Fruit fly (Drosophila melanogaster) whole organism, embryonic: ENCODE data around the gene CG1635.

Experiments used
- ATbp ChIP-seq: fragments of 200-800 bp; sonication (Bioruptor generic); optimal IDR thresholded peaks from 2 replicates; lab custom pipeline; 2017; ENCODE audit warnings: missing biosample characterization, mild to moderate bottlenecking, missing genetic modification characterization, missing genetic modification reagents
- Asciz ChIP-seq: fragments of 200-800 bp; sonication (Bioruptor generic); optimal IDR thresholded peaks from 2 replicates; lab custom pipeline; 2017; ENCODE audit warnings: missing biosample characterization, mild to moderate bottlenecking, missing genetic modification characterization, missing genetic modification reagents
- Blimp-1 ChIP-seq: fragments of 200-800 bp; sonication (Bioruptor generic); optimal IDR thresholded peaks from 3 replicates; lab custom pipeline; 2018; ENCODE audit warnings: missing biosample characterization, missing genetic modification characterization, mild to moderate bottlenecking, moderate library complexity, missing genetic modification reagents
- CG10147 ChIP-seq: fragments of 200-800 bp; sonication (Bioruptor generic); optimal IDR thresholded peaks from 2 replicates; lab custom pipeline; 2019; ENCODE audit warnings: missing biosample characterization, mild to moderate bottlenecking, missing genetic modification characterization, moderate library complexity
- CG11398 ChIP-seq: fragments of 200-800 bp; sonication (Bioruptor generic); optimal IDR thresholded peaks from 2 replicates; lab custom pipeline; 2016; ENCODE audit warnings: missing biosample characterization, missing genetic modification characterization
- CG11723 ChIP-seq: fragments of 200-800 bp; sonication (Bioruptor generic); optimal IDR thresholded peaks from 2 replicates; lab custom pipeline; 2017; ENCODE audit warnings: missing biosample characterization, mild to moderate bottlenecking, missing genetic modification characterization
- CG12299 ChIP-seq: fragments of 200-800 bp; sonication (Bioruptor generic); optimal IDR thresholded peaks from 2 replicates; lab custom pipeline; 2018; ENCODE audit warnings: missing biosample characterization, mild to moderate bottlenecking, missing genetic modification characterization
- CG13775 ChIP-seq: fragments of 200-800 bp; sonication (Bioruptor generic); optimal IDR thresholded peaks from 3 replicates; lab custom pipeline; 2017; ENCODE audit warnings: missing biosample characterization, mild to moderate bottlenecking, missing genetic modification characterization
- CG14441 ChIP-seq: fragments of 200-800 bp; sonication (Bioruptor generic); IDR thresholded peaks from 2 replicates; pipeline ENCODE4 v1.3.6; 2022; ENCODE audit warnings: missing biosample characterization, missing genetic modification characterization
- CG14965 ChIP-seq: fragments of 200-800 bp; sonication (Bioruptor generic); optimal IDR thresholded peaks from 2 replicates; lab custom pipeline; 2016; ENCODE audit warnings: missing biosample characterization, missing genetic modification characterization, borderline replicate concordance
- CG15269 ChIP-seq: fragments of 200-800 bp; sonication (Bioruptor generic); optimal IDR thresholded peaks from 2 replicates; lab custom pipeline; 2018; ENCODE audit warnings: missing biosample characterization, mild to moderate bottlenecking, missing genetic modification characterization, moderate library complexity
- CG1602 ChIP-seq: fragments of 200-800 bp; sonication (Bioruptor generic); optimal IDR thresholded peaks from 3 replicates; lab custom pipeline; 2016; ENCODE audit warnings: missing biosample characterization, missing genetic modification characterization
- CG17359 ChIP-seq: fragments of 200-800 bp; sonication (Bioruptor generic); optimal IDR thresholded peaks from 3 replicates; lab custom pipeline; 2018; ENCODE audit warnings: missing biosample characterization, mild to moderate bottlenecking, missing genetic modification characterization, moderate library complexity
- CG17802 ChIP-seq: fragments of 200-800 bp; sonication (Bioruptor generic); optimal IDR thresholded peaks from 2 replicates; lab custom pipeline; 2018; ENCODE audit warnings: missing biosample characterization, mild to moderate bottlenecking, missing genetic modification characterization, moderate library complexity
- CG2202 ChIP-seq: fragments of 200-800 bp; sonication (Bioruptor generic); optimal IDR thresholded peaks from 2 replicates; lab custom pipeline; 2018; ENCODE audit warnings: missing biosample characterization, mild to moderate bottlenecking, missing genetic modification characterization
- CG3838 ChIP-seq: fragments of 200-800 bp; sonication (Bioruptor generic); optimal IDR thresholded peaks from 3 replicates; lab custom pipeline; 2016; ENCODE audit warnings: missing biosample characterization, missing genetic modification characterization
- CG4730 ChIP-seq: fragments of 200-800 bp; sonication (Bioruptor generic); IDR thresholded peaks from 2 replicates; pipeline ENCODE4 v1.3.6; 2022; ENCODE audit warnings: missing biosample characterization, missing genetic modification characterization
- CG6683 ChIP-seq: fragments of 200-800 bp; sonication (Bioruptor generic); optimal IDR thresholded peaks from 2 replicates; lab custom pipeline; 2017; ENCODE audit warnings: missing biosample characterization, mild to moderate bottlenecking, missing genetic modification characterization, missing genetic modification reagents
- CG7372 ChIP-seq: fragments of 200-800 bp; sonication (Bioruptor generic); IDR thresholded peaks from 2 replicates; pipeline ENCODE4 v1.3.6; 2022; ENCODE audit warnings: missing biosample characterization, missing genetic modification characterization
- CG7556 ChIP-seq: fragments of 200-800 bp; sonication (Bioruptor generic); optimal IDR thresholded peaks from 2 replicates; lab custom pipeline; 2017; ENCODE audit warnings: missing biosample characterization, mild to moderate bottlenecking, missing genetic modification characterization
- CG8388 ChIP-seq: fragments of 200-800 bp; sonication (Bioruptor generic); optimal IDR thresholded peaks from 2 replicates; lab custom pipeline; 2019; ENCODE audit warnings: missing biosample characterization, mild to moderate bottlenecking, missing genetic modification characterization, moderate library complexity
- CG8765 ChIP-seq: fragments of 200-800 bp; sonication (Bioruptor generic); IDR thresholded peaks from 2 replicates; pipeline ENCODE4 v1.3.6; 2022; ENCODE audit warnings: missing biosample characterization, missing genetic modification characterization
- Dp ChIP-seq: fragments of 200-800 bp; sonication (Bioruptor generic); optimal IDR thresholded peaks from 2 replicates; lab custom pipeline; 2018; ENCODE audit warnings: missing biosample characterization, mild to moderate bottlenecking, missing genetic modification characterization, moderate library complexity
- Ets65A ChIP-seq: fragments of 200-800 bp; sonication (Bioruptor generic); peaks from one replicate; lab custom pipeline; 2016; ENCODE audit warnings: missing biosample characterization, missing genetic modification characterization
- Gsc ChIP-seq: fragments of 200-800 bp; sonication (Bioruptor generic); IDR thresholded peaks from 2 replicates; pipeline ENCODE4 v1.3.6; 2022; ENCODE audit warnings: missing biosample characterization, missing genetic modification characterization
- Gug ChIP-seq: fragments of 200-800 bp; sonication (Bioruptor generic); IDR thresholded peaks from 4 replicates; pipeline ENCODE4 v1.3.6; 2022; ENCODE audit warnings: missing biosample characterization, missing genetic modification characterization
- HmgD ChIP-seq: fragments of 200-800 bp; sonication (Bioruptor generic); optimal IDR thresholded peaks from 3 replicates; lab custom pipeline; 2016; ENCODE audit warnings: missing biosample characterization, missing genetic modification characterization
- Nf-YC ChIP-seq: fragments of 200-800 bp; optimal IDR thresholded peaks from 3 replicates; lab custom pipeline; 2019; ENCODE audit warnings: missing biosample characterization, mild to moderate bottlenecking, missing genetic modification characterization, moderate library complexity
- Ravus ChIP-seq: fragments of 200-800 bp; sonication (Bioruptor generic); IDR thresholded peaks from 2 replicates; pipeline ENCODE4 v1.3.6; 2022; ENCODE audit warnings: missing biosample characterization, missing genetic modification characterization
- Trl ChIP-seq, 3 experiments: fragments of >200 bp in 2 of 3; fragments of 200-800 bp in 1 of 3; sonication (Bioruptor generic) in 1 of 3; optimal IDR thresholded peaks; 2 replicates in 1 of 3; 3 replicates in 2 of 3; lab custom pipeline; 2016 to 2017; ENCODE audit warnings: missing biosample characterization in 1 of 3, missing genetic modification characterization in 1 of 3
- abd-A ChIP-seq: fragments of 200-800 bp; sonication (Bioruptor generic); optimal IDR thresholded peaks from 3 replicates; lab custom pipeline; 2019; ENCODE audit warnings: missing biosample characterization, mild to moderate bottlenecking, missing genetic modification characterization, moderate library complexity
- ato ChIP-seq: fragments of 200-800 bp; sonication (Bioruptor generic); IDR thresholded peaks from 2 replicates; pipeline ENCODE4 v1.3.6; 2022; ENCODE audit warnings: missing biosample characterization, missing genetic modification characterization; ENCODE audit not compliant: partially characterized antibody
- caup ChIP-seq: fragments of 200-800 bp; sonication (Bioruptor generic); optimal IDR thresholded peaks from 3 replicates; lab custom pipeline; 2017; ENCODE audit warnings: missing biosample characterization, mild to moderate bottlenecking, missing genetic modification characterization, moderate library complexity; ENCODE audit not compliant: severe bottlenecking
- dan ChIP-seq: fragments of 200-800 bp; sonication (Bioruptor generic); IDR thresholded peaks from 2 replicates; pipeline ENCODE4 v1.3.6; 2022; ENCODE audit warnings: missing biosample characterization, missing genetic modification characterization
- fd3F ChIP-seq: fragments of 200-800 bp; sonication (Bioruptor generic); optimal IDR thresholded peaks from 2 replicates; lab custom pipeline; 2018; ENCODE audit warnings: missing biosample characterization, mild to moderate bottlenecking, missing genetic modification characterization, moderate library complexity
- gce ChIP-seq: fragments of 200-800 bp; sonication (Bioruptor generic); IDR thresholded peaks from 3 replicates; pipeline ENCODE4 v1.3.6; 2022; ENCODE audit warnings: missing biosample characterization, missing genetic modification characterization
- grau ChIP-seq: fragments of 200-800 bp; optimal IDR thresholded peaks from 3 replicates; lab custom pipeline; 2019; ENCODE audit warnings: missing biosample characterization, mild to moderate bottlenecking, missing genetic modification characterization, moderate library complexity
- gsb-n ChIP-seq: fragments of 200-800 bp; sonication (Bioruptor generic); optimal IDR thresholded peaks from 3 replicates; lab custom pipeline; 2018; ENCODE audit warnings: missing biosample characterization, mild to moderate bottlenecking, missing genetic modification characterization
- kay ChIP-seq: fragments of 200-800 bp; sonication (Bioruptor generic); optimal IDR thresholded peaks from 2 replicates; lab custom pipeline; 2016; ENCODE audit warnings: missing biosample characterization, missing genetic modification characterization
- lola ChIP-seq, 3 experiments: fragments of >200 bp in 2 of 3; fragments of 200-800 bp in 1 of 3; sonication (Bioruptor generic) in 1 of 3; optimal IDR thresholded peaks; 2 replicates each; lab custom pipeline; 2017 to 2019; ENCODE audit warnings: missing biosample characterization in 3 of 3, missing genetic modification characterization in 3 of 3, mild to moderate bottlenecking in 1 of 3, moderate library complexity in 1 of 3
- maf-S ChIP-seq: fragments of 200-800 bp; sonication (Bioruptor generic); optimal IDR thresholded peaks from 2 replicates; lab custom pipeline; 2016; ENCODE audit warnings: missing biosample characterization, missing genetic modification characterization
- mld ChIP-seq: fragments of 200-800 bp; sonication (Bioruptor generic); IDR thresholded peaks from 3 replicates; pipeline ENCODE4 v1.3.6; 2022; ENCODE audit warnings: missing biosample characterization, missing genetic modification characterization; ENCODE audit not compliant: partially characterized antibody
- pnt ChIP-seq: fragments of 200-800 bp; sonication (Bioruptor generic); optimal IDR thresholded peaks from 3 replicates; lab custom pipeline; 2016; ENCODE audit warnings: missing biosample characterization, missing genetic modification characterization
- row ChIP-seq: fragments of 200-800 bp; sonication (Bioruptor generic); IDR thresholded peaks from 3 replicates; pipeline ENCODE4 v1.3.6; 2022; ENCODE audit warnings: missing biosample characterization, missing genetic modification characterization
- shn ChIP-seq: fragments of 200-800 bp; sonication (Bioruptor generic); optimal IDR thresholded peaks from 3 replicates; lab custom pipeline; 2016; ENCODE audit warnings: missing biosample characterization, missing genetic modification characterization
- sob ChIP-seq: fragments of 200-800 bp; sonication (Bioruptor generic); IDR thresholded peaks from 2 replicates; pipeline ENCODE4 v1.3.6; 2022; ENCODE audit warnings: missing biosample characterization, missing genetic modification characterization
- sr ChIP-seq: fragments of 200-800 bp; sonication (Bioruptor generic); IDR thresholded peaks from 3 replicates; pipeline ENCODE4 v1.3.6; 2022; ENCODE audit warnings: missing biosample characterization, missing genetic modification characterization
- stwl ChIP-seq: fragments of 200-800 bp; sonication (Bioruptor generic); optimal IDR thresholded peaks from 3 replicates; lab custom pipeline; 2018; ENCODE audit warnings: missing biosample characterization, mild to moderate bottlenecking, missing genetic modification characterization, moderate library complexity
- vfl ChIP-seq: fragments of 200-800 bp; sonication (Bioruptor generic); optimal IDR thresholded peaks from 2 replicates; lab custom pipeline; 2016; ENCODE audit warnings: missing biosample characterization, missing genetic modification characterization

The CG1635 gene

dm6 chr3R:31609413-31610054 is 21.1 kb downstream of the CG1635 start (continued):
- TF ChIP-seq CG4730 (GFP tag; lab: Robert Waterston, UW) (no peak), abd-A (tag; lab: Kevin White, UChicago) (peak; percentile 45), gsb-n (no peak), lola (GFP tag; optimal IDR thresholded peaks at IDR 0.05; lab: Kevin White, UChicago) (no peak), Asciz (GFP tag; lab: Kevin White, UChicago) (peak; percentile 40), maf-S (GFP tag; lab: Kevin White, UChicago) (peak; percentile 13), CG11398 (GFP tag; lab: Kevin White, UChicago) (no peak), stwl (tag; lab: Kevin White, UChicago) (peak; percentile 72), shn (GFP tag; lab: Kevin White, UChicago) (no peak), mld (GFP tag; lab: Robert Waterston, UW) (no peak), kay (no peak), pnt (GFP tag; lab: Kevin White, UChicago) (no peak), row (GFP tag; lab: Robert Waterston, UW) (no peak), CG10147 (GFP tag; lab: Kevin White, UChicago) (no peak), CG17359 (no peak), Ravus (GFP tag; lab: Robert Waterston, UW) (no peak), CG8765 (GFP tag; lab: Robert Waterston, UW) (no peak), HmgD (GFP tag; lab: Kevin White, UChicago) (no peak), Gug (GFP tag; lab: Robert Waterston, UW) (0 out of 4 replicates have a peak, but pooled peaks have one; percentile 6), sob (GFP tag; lab: Robert Waterston, UW) (no peak), CG12299 (tag; lab: Kevin White, UChicago) (peak; percentile 70), Trl (optimal IDR thresholded peaks at IDR 0.05; lab: Kevin White, UChicago) (no peak), Trl (GFP tag; optimal IDR thresholded peaks at IDR 0.05; lab: Kevin White, UChicago) (peak; percentile 18), ATbp (peak; percentile 16), CG14441 (GFP tag; lab: Robert Waterston, UW) (no peak), grau (peak; percentile 59), CG13775 (no peak), Nf-YC (peak; percentile 43), fd3F (GFP tag; lab: Kevin White, UChicago) (no peak), CG7556 (GFP tag; lab: Kevin White, UChicago) (no peak), CG1602 (no peak), CG11723 (no peak), gce (GFP tag; lab: Robert Waterston, UW) (no peak), CG2202 (tag; lab: Kevin White, UChicago) (peak; percentile 14), CG17802 (tag; lab: Kevin White, UChicago) (no peak), caup (GFP tag; lab: Kevin White, UChicago) (peak; percentile 72), sr (no peak), CG6683 (GFP tag; lab: Kevin White, UChicago) (no peak), CG15269 (peak; percentile 50), CG7372 (GFP tag; lab: Robert Waterston, UW) (no peak), vfl (GFP tag; lab: Kevin White, UChicago) (no peak), ato (GFP tag; lab: Robert Waterston, UW) (no peak), CG3838 (GFP tag; lab: Kevin White, UChicago) (no peak), Dp (GFP tag; lab: Kevin White, UChicago) (peak; percentile 76), Ets65A (no peak), dan (GFP tag; lab: Robert Waterston, UW) (no peak), Blimp-1 (GFP tag; lab: Kevin White, UChicago) (no peak), Gsc (GFP tag; lab: Robert Waterston, UW) (no peak), CG14965 (GFP tag; lab: Kevin White, UChicago) (no peak), CG8388 (GFP tag; lab: Kevin White, UChicago) (no peak)
